Worm (Caenorhabditis elegans) whole organism, L2 larva: ENCODE measurements around the gene K08F4.3.

ENCODE experiments used
- aly-2 ChIP-seq: fragments of 150-350 bp; optimal IDR thresholded peaks from 2 replicates; lab custom pipeline; 2014; ENCODE audit warnings: missing biosample characterization, missing genetic modification characterization
- egl-27 ChIP-seq: sonication (generic microtip); optimal IDR thresholded peaks from 3 replicates; lab custom pipeline; 2017; ENCODE audit warnings: missing biosample characterization, missing genetic modification reagents, missing genetic modification characterization
- lsy-2 ChIP-seq, 2 experiments: fragments of 150-350 bp in 1 of 2; sonication (generic microtip) in 1 of 2; optimal IDR thresholded peaks; 2 replicates each; lab custom pipeline; 2014 to 2017; ENCODE audit warnings: missing biosample characterization in 2 of 2, missing genetic modification characterization in 2 of 2
- mdl-1 ChIP-seq, 2 experiments: fragments of 150-350 bp in 1 of 2; sonication (generic microtip) in 1 of 2; optimal IDR thresholded peaks; 2 replicates each; lab custom pipeline; 2017; ENCODE audit warnings: missing biosample characterization in 2 of 2, missing genetic modification characterization in 2 of 2
- nhr-11 ChIP-seq: fragments of 150-350 bp; optimal IDR thresholded peaks from 2 replicates; lab custom pipeline; 2014; ENCODE audit warnings: missing biosample characterization, missing genetic modification characterization
- nhr-25 ChIP-seq: fragments of 150-350 bp; sonication (generic microtip); optimal IDR thresholded peaks from 3 replicates; lab custom pipeline; 2014; ENCODE audit warnings: missing biosample characterization, missing genetic modification characterization
- nhr-77 ChIP-seq: fragments of 150-350 bp; optimal IDR thresholded peaks from 2 replicates; lab custom pipeline; 2014; ENCODE audit warnings: missing biosample characterization, missing genetic modification characterization
- skn-1 ChIP-seq: sonication (generic microtip); optimal IDR thresholded peaks from 2 replicates; lab custom pipeline; 2017; ENCODE audit warnings: missing biosample characterization, missing genetic modification characterization
- sma-9 ChIP-seq, 2 experiments: fragments of 150-350 bp in 1 of 2; sonication (generic microtip) in 1 of 2; optimal IDR thresholded peaks; 2 replicates each; lab custom pipeline; 2014 to 2016; ENCODE audit warnings: missing genetic modification characterization in 2 of 2, mild to moderate bottlenecking in 1 of 2, missing biosample characterization in 1 of 2, missing compliant biosample characterization in 1 of 2, missing genetic modification reagents in 1 of 2, moderate library complexity in 1 of 2

DNA sequence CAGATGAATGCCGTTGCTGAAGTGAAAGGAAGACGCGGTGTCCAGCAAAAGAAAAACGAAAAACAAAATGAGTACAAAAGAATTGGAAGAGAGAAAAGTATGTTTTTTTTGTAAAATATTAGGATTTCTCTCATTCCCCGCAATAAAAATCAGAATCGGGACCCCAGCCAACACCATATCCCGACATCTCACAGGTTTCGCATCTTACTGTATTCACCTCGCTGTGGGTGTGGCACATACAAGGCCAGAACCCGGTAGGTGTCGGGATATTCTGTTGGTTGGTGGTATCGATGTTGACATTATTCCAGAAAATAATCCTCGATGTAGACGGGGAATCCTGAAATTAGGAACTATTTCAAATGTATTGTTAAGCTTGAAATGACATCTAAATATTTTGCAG is 12.3 kb upstream of the K08F4.3 start:
- TF ChIP-seq lsy-2 (tag; optimal IDR thresholded peaks at IDR 0.05; lab: Kevin White, UChicago), result no peak
- no peak for TF ChIP-seq skn-1
- no peak for TF ChIP-seq mdl-1 (tag; optimal IDR thresholded peaks at IDR 0.05; lab: Kevin White, UChicago)
- TF ChIP-seq nhr-11, result no peak
- TF ChIP-seq sma-9 (GFP tag; optimal IDR thresholded peaks at IDR 0.05; lab: Kevin White, UChicago), result no peak
- TF ChIP-seq sma-9 (tag; optimal IDR thresholded peaks at IDR 0.05; lab: Kevin White, UChicago), result no peak
- TF ChIP-seq aly-2 (tag; lab: Kevin White, UChicago), result no peak
- no peak for TF ChIP-seq nhr-77 (tag; lab: Kevin White, UChicago)
- TF ChIP-seq nhr-25 (tag; lab: Kevin White, UChicago), result no peak
- TF ChIP-seq egl-27, result no peak
